Worm (Caenorhabditis elegans) whole organism, midembryonic: Measurements from ENCODE around the gene epc-1.

Source experiments
- flt-1 ChIP-seq: fragments of 200-800 bp; sonication (Bioruptor generic); IDR thresholded peaks from 2 replicates; pipeline ENCODE4 v1.3.6; 2022; ENCODE audit warnings: missing genetic modification characterization, missing compliant biosample characterization
- med-1 ChIP-seq: sonication (generic microtip); optimal IDR thresholded peaks from 2 replicates; lab custom pipeline; 2017; ENCODE audit warnings: missing genetic modification characterization, mild to moderate bottlenecking, missing compliant biosample characterization, antibody characterized with exemption, missing genetic modification reagents; ENCODE audit not compliant: insufficient read depth
- ref-1 ChIP-seq: fragments of 200-800 bp; sonication (Bioruptor generic); conservative IDR thresholded peaks from 2 replicates; pipeline ENCODE4 v1.3.6; 2022; ENCODE audit warnings: missing genetic modification reagents, missing genetic modification characterization, missing compliant biosample characterization
- ztf-23 ChIP-seq: fragments of 200-800 bp; sonication (Bioruptor generic); IDR thresholded peaks from 2 replicates; pipeline ENCODE4 v1.3.6; 2022; ENCODE audit warnings: missing genetic modification reagents, missing genetic modification characterization, missing compliant biosample characterization

ce11 chrIII:12613138-12613915 is 4.9 kb upstream of the epc-1 start:
- TF ChIP-seq ztf-23 (GFP tag; lab: Robert Waterston, UW) (peak; percentile 56; the same call in 1 of the 2 replicates), med-1 (GFP tag; lab: Kevin White, UChicago) (no peak), flt-1 (peak; percentile 60; the same call in 1 of the 2 replicates), ref-1 (GFP tag; lab: Robert Waterston, UW) (no peak)
